Fruit fly (Drosophila melanogaster) whole organism, embryonic: ENCODE results near the gene Alp10.
A peak's percentile ranks its signal among the peaks of the same experiment; 100 is the strongest.

Experiments
- Aef1 ChIP-seq: fragments of 200-800 bp; sonication (Bioruptor generic); IDR thresholded peaks from 3 replicates; pipeline ENCODE4 v1.3.6; 2022; ENCODE audit warnings: missing biosample characterization, missing genetic modification characterization
- Antp ChIP-seq: fragments of 200-800 bp; sonication (Bioruptor generic); optimal IDR thresholded peaks from 3 replicates; lab custom pipeline; 2016; ENCODE audit warnings: missing biosample characterization, missing genetic modification characterization
- BEAF-32 ChIP-seq: fragments of 200-800 bp; sonication (Bioruptor generic); optimal IDR thresholded peaks from 3 replicates; lab custom pipeline; 2017; ENCODE audit warnings: missing biosample characterization, missing genetic modification characterization, mild to moderate bottlenecking, moderate library complexity, missing genetic modification reagents
- CG11456 ChIP-seq: fragments of 200-800 bp; sonication (Bioruptor generic); IDR thresholded peaks from 3 replicates; pipeline ENCODE4 v1.3.6; 2022; ENCODE audit warnings: missing biosample characterization, missing genetic modification characterization
- CG12155 ChIP-seq: fragments of 200-800 bp; sonication (Bioruptor generic); optimal IDR thresholded peaks from 3 replicates; lab custom pipeline; 2016; ENCODE audit warnings: missing biosample characterization, missing genetic modification characterization
- CG14860 ChIP-seq: fragments of 200-800 bp; sonication (Bioruptor generic); IDR thresholded peaks from 3 replicates; pipeline ENCODE4 v1.3.6; 2022; ENCODE audit warnings: missing biosample characterization, missing genetic modification characterization; ENCODE audit not compliant: partially characterized antibody
- CG15269 ChIP-seq: fragments of 200-800 bp; sonication (Bioruptor generic); optimal IDR thresholded peaks from 2 replicates; lab custom pipeline; 2018; ENCODE audit warnings: missing biosample characterization, mild to moderate bottlenecking, missing genetic modification characterization, moderate library complexity
- CG18262 ChIP-seq: fragments of 200-800 bp; optimal IDR thresholded peaks from 3 replicates; lab custom pipeline; 2019; ENCODE audit warnings: missing biosample characterization, mild to moderate bottlenecking, missing genetic modification characterization, moderate library complexity
- CG18599 ChIP-seq: fragments of 200-800 bp; sonication (Bioruptor generic); optimal IDR thresholded peaks from 3 replicates; lab custom pipeline; 2017; ENCODE audit warnings: missing biosample characterization, missing genetic modification characterization, mild to moderate bottlenecking, moderate library complexity, missing genetic modification reagents
- CG2116 ChIP-seq: fragments of 200-800 bp; sonication (Bioruptor generic); optimal IDR thresholded peaks from 3 replicates; lab custom pipeline; 2018; ENCODE audit warnings: missing biosample characterization, mild to moderate bottlenecking, missing genetic modification characterization
- CG2875 ChIP-seq: fragments of 200-800 bp; sonication (Bioruptor generic); optimal IDR thresholded peaks from 2 replicates; lab custom pipeline; 2017; ENCODE audit warnings: missing biosample characterization, mild to moderate bottlenecking, missing genetic modification characterization, missing genetic modification reagents
- CG7271 ChIP-seq: fragments of 200-800 bp; sonication (Bioruptor generic); optimal IDR thresholded peaks from 2 replicates; lab custom pipeline; 2018; ENCODE audit warnings: missing biosample characterization, mild to moderate bottlenecking, missing genetic modification characterization, moderate library complexity
- CG9797 ChIP-seq: fragments of 200-800 bp; sonication (Bioruptor generic); optimal IDR thresholded peaks from 3 replicates; lab custom pipeline; 2018; ENCODE audit warnings: missing biosample characterization, mild to moderate bottlenecking, missing genetic modification characterization
- CTCF ChIP-seq: fragments of 200-800 bp; sonication (Bioruptor generic); optimal IDR thresholded peaks from 2 replicates; lab custom pipeline; 2017; ENCODE audit warnings: missing biosample characterization, mild to moderate bottlenecking, missing genetic modification characterization, moderate library complexity
- CoRest ChIP-seq: fragments of 200-800 bp; sonication (Bioruptor generic); optimal IDR thresholded peaks from 3 replicates; lab custom pipeline; 2018; ENCODE audit warnings: missing biosample characterization, mild to moderate bottlenecking, missing genetic modification characterization, moderate library complexity
- Deaf1 ChIP-seq: fragments of 200-800 bp; optimal IDR thresholded peaks from 3 replicates; lab custom pipeline; 2019; ENCODE audit warnings: missing biosample characterization, mild to moderate bottlenecking, missing genetic modification characterization, moderate library complexity
- Dip3 ChIP-seq: fragments of 200-800 bp; sonication (Bioruptor generic); optimal IDR thresholded peaks from 3 replicates; lab custom pipeline; 2016; ENCODE audit warnings: missing biosample characterization, missing genetic modification characterization
- Drgx ChIP-seq: fragments of 200-800 bp; sonication (Bioruptor generic); IDR thresholded peaks from 2 replicates; pipeline ENCODE4 v1.3.6; 2022; ENCODE audit warnings: missing biosample characterization, missing genetic modification characterization
- E2f1 ChIP-seq: fragments of 200-800 bp; sonication (Bioruptor generic); IDR thresholded peaks from 2 replicates; pipeline ENCODE4 v1.3.6; 2022; ENCODE audit warnings: missing biosample characterization, missing genetic modification characterization
- Ets65A ChIP-seq: fragments of 200-800 bp; sonication (Bioruptor generic); peaks from one replicate; lab custom pipeline; 2016; ENCODE audit warnings: missing biosample characterization, missing genetic modification characterization
- H15 ChIP-seq: fragments of 200-800 bp; sonication (Bioruptor generic); IDR thresholded peaks from 3 replicates; pipeline ENCODE4 v1.3.6; 2022; ENCODE audit warnings: missing biosample characterization, missing genetic modification characterization
- Side ChIP-seq: fragments of 200-800 bp; sonication (Bioruptor generic); optimal IDR thresholded peaks from 2 replicates; lab custom pipeline; 2016; ENCODE audit warnings: missing biosample characterization, missing genetic modification characterization
- Xbp1 ChIP-seq: fragments of 200-800 bp; sonication (Bioruptor generic); optimal IDR thresholded peaks from 3 replicates; lab custom pipeline; 2016; ENCODE audit warnings: missing biosample characterization, mild to moderate bottlenecking, missing genetic modification characterization
- bigmax ChIP-seq: fragments of 200-800 bp; sonication (Bioruptor generic); optimal IDR thresholded peaks from 2 replicates; lab custom pipeline; 2018; ENCODE audit warnings: missing biosample characterization, mild to moderate bottlenecking, missing genetic modification characterization
- chm ChIP-seq: fragments of 200-800 bp; sonication (Bioruptor generic); IDR thresholded peaks from 2 replicates; pipeline ENCODE4 v1.3.6; 2022; ENCODE audit warnings: missing biosample characterization, missing genetic modification characterization
- dati ChIP-seq: fragments of 200-800 bp; sonication (Bioruptor generic); IDR thresholded peaks from 2 replicates; pipeline ENCODE4 v1.3.6; 2022; ENCODE audit warnings: missing biosample characterization, missing genetic modification characterization
- grau ChIP-seq: fragments of 200-800 bp; optimal IDR thresholded peaks from 3 replicates; lab custom pipeline; 2019; ENCODE audit warnings: missing biosample characterization, mild to moderate bottlenecking, missing genetic modification characterization, moderate library complexity
- nerfin-1 ChIP-seq: fragments of 200-800 bp; sonication (Bioruptor generic); optimal IDR thresholded peaks from 3 replicates; lab custom pipeline; 2019; ENCODE audit warnings: missing biosample characterization, mild to moderate bottlenecking, missing genetic modification characterization, moderate library complexity
- nmo ChIP-seq: fragments of 200-800 bp; sonication (Bioruptor generic); optimal IDR thresholded peaks from 2 replicates; lab custom pipeline; 2018; ENCODE audit warnings: missing biosample characterization, mild to moderate bottlenecking, missing genetic modification characterization, moderate library complexity
- otp ChIP-seq: fragments of 200-800 bp; sonication (Bioruptor generic); IDR thresholded peaks from 3 replicates; pipeline ENCODE4, ENCODE4 v1.3.6; 2022; ENCODE audit warnings: missing biosample characterization, missing genetic modification characterization
- p53 ChIP-seq: fragments of 200-800 bp; sonication (Bioruptor generic); optimal IDR thresholded peaks from 2 replicates; lab custom pipeline; 2016; ENCODE audit warnings: missing biosample characterization, missing genetic modification characterization
- pnt ChIP-seq: fragments of 200-800 bp; sonication (Bioruptor generic); optimal IDR thresholded peaks from 3 replicates; lab custom pipeline; 2016; ENCODE audit warnings: missing biosample characterization, missing genetic modification characterization
- pros ChIP-seq: fragments of 200-800 bp; sonication (Bioruptor generic); optimal IDR thresholded peaks from 3 replicates; lab custom pipeline; 2019; ENCODE audit warnings: missing biosample characterization, mild to moderate bottlenecking, missing genetic modification characterization, moderate library complexity
- repo ChIP-seq: fragments of 200-800 bp; sonication (Bioruptor generic); optimal IDR thresholded peaks from 2 replicates; lab custom pipeline; 2016; ENCODE audit warnings: missing biosample characterization, missing genetic modification characterization
- sr ChIP-seq: fragments of 200-800 bp; sonication (Bioruptor generic); IDR thresholded peaks from 3 replicates; pipeline ENCODE4 v1.3.6; 2022; ENCODE audit warnings: missing biosample characterization, missing genetic modification characterization
- tll ChIP-seq, 2 experiments: fragments of 200-800 bp in 1 of 2; fragments of >200 bp in 1 of 2; sonication (Bioruptor generic) in 1 of 2; optimal IDR thresholded peaks; 2 replicates each; lab custom pipeline; 2017 to 2019; ENCODE audit warnings: missing biosample characterization in 2 of 2, missing genetic modification characterization in 2 of 2, mild to moderate bottlenecking in 1 of 2, moderate library complexity in 1 of 2
- trh ChIP-seq: fragments of 200-800 bp; sonication (Bioruptor generic); optimal IDR thresholded peaks from 2 replicates; lab custom pipeline; 2016; ENCODE audit warnings: missing biosample characterization, missing genetic modification characterization
- unpg ChIP-seq: fragments of 200-800 bp; sonication (Bioruptor generic); optimal IDR thresholded peaks from 3 replicates; lab custom pipeline; 2018; ENCODE audit warnings: missing biosample characterization, mild to moderate bottlenecking, missing genetic modification characterization, moderate library complexity
- vvl ChIP-seq: fragments of 200-800 bp; sonication (Bioruptor generic); IDR thresholded peaks from 2 replicates; pipeline ENCODE4 v1.3.6; 2022; ENCODE audit warnings: missing biosample characterization, missing genetic modification characterization
- z ChIP-seq: fragments of 200-800 bp; sonication (Bioruptor generic); IDR thresholded peaks from 3 replicates; pipeline ENCODE4 v1.3.6; 2022; ENCODE audit warnings: missing biosample characterization, missing genetic modification characterization

Gene Alp10

dm6 chr3L:5639474-5639873 is 44.4 kb upstream of the Alp10 start:
- TF ChIP-seq CoRest (tag; lab: Kevin White, UChicago) (no peak), CG14860 (GFP tag; lab: Robert Waterston, UW) (0 out of 3 replicates have a peak, but pooled peaks have one; percentile 10), Ets65A (GFP tag; lab: Kevin White, UChicago) (peak; percentile 52), H15 (0 out of 3 replicates have a peak, but pooled peaks have one; percentile 26)

dm6 chr3L:5638542-5639045 is 43.5 kb upstream of the Alp10 start:
- TF ChIP-seq nerfin-1 (tag; lab: Kevin White, UChicago): no peak

DNA sequence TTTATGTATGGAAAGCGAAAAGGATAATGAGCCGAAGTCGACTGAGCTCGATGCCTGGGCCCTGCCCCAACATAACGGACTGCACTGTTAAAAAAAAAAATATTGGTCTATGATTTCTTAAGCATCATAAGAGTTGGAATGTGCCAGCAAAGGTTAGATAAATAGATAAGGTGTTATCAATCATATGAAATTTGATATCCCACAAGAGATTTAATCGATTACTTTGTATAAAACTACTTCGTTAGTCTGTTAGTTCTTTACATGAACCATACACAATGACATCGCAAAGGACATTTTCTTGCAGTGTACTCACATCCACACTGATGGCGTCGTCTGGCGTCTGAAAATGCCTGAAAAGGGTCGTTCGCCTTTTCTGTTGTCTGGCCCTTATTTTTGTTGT is 42.4 kb upstream of the Alp10 start:
- no peak for TF ChIP-seq CG15269 (tag; lab: Kevin White, UChicago)
- TF ChIP-seq Drgx (GFP tag; lab: Robert Waterston, UW): 0 out of 2 replicates have a peak, but pooled peaks have one; percentile 30
- TF ChIP-seq CG18599 (GFP tag; lab: Kevin White, UChicago): peak; percentile 21
- no peak for TF ChIP-seq CG12155 (GFP tag; lab: Kevin White, UChicago)

dm6 chr3L:5635237-5636025 is 40.4 kb upstream of the Alp10 start:
- TF ChIP-seq Deaf1 (tag; lab: Kevin White, UChicago) (peak; percentile 5), Drgx (GFP tag; lab: Robert Waterston, UW) (peak; percentile 26; the same call in 1 of the 2 replicates), unpg (GFP tag; lab: Kevin White, UChicago) (no peak)

dm6 chr3L:5634188-5634894 is 39.3 kb upstream of the Alp10 start:
- no peak for TF ChIP-seq CTCF (GFP tag; lab: Kevin White, UChicago)
- TF ChIP-seq vvl (GFP tag; lab: Robert Waterston, UW): peak; percentile 17; the same call in 1 of the 2 replicates
- TF ChIP-seq tll (GFP tag; optimal IDR thresholded peaks at IDR 0.05; lab: Kevin White, UChicago): peak in 1 of 2 experiments; percentile 49
- peak; percentile 8; the same call in 1 of the 2 replicates for TF ChIP-seq E2f1 (GFP tag; lab: Robert Waterston, UW)
- no peak for TF ChIP-seq trh (GFP tag; lab: Kevin White, UChicago)
- TF ChIP-seq pnt: no peak
- no peak for TF ChIP-seq dati (GFP tag; lab: Robert Waterston, UW)
- no peak for TF ChIP-seq bigmax (GFP tag; lab: Kevin White, UChicago)
- peak; percentile 19 for TF ChIP-seq CG18262
- no peak for TF ChIP-seq nmo
- TF ChIP-seq BEAF-32 (GFP tag; lab: Kevin White, UChicago): no peak
- TF ChIP-seq z: peak; percentile 40; the same call in 1 of the 3 replicates
- no peak for TF ChIP-seq repo
- TF ChIP-seq Antp (GFP tag; lab: Kevin White, UChicago): no peak
- TF ChIP-seq CG2116: no peak
- no peak for TF ChIP-seq Dip3
- peak; percentile 52 for TF ChIP-seq pros (GFP tag; lab: Kevin White, UChicago)
- no peak for TF ChIP-seq CG9797 (GFP tag; lab: Kevin White, UChicago)
- no peak for TF ChIP-seq CG7271 (tag; lab: Kevin White, UChicago)
- 0 out of 3 replicates have a peak, but pooled peaks have one; percentile 6 for TF ChIP-seq otp
- TF ChIP-seq p53 (GFP tag; lab: Kevin White, UChicago): no peak
- peak; percentile 87 for TF ChIP-seq Ets65A (GFP tag; lab: Kevin White, UChicago)
- TF ChIP-seq sr (GFP tag; lab: Robert Waterston, UW): no peak
- no peak for TF ChIP-seq Side (GFP tag; lab: Kevin White, UChicago)
- no peak for TF ChIP-seq CG11456 (GFP tag; lab: Robert Waterston, UW)
- no peak for TF ChIP-seq chm
- TF ChIP-seq CG2875 (GFP tag; lab: Kevin White, UChicago): no peak
- TF ChIP-seq Xbp1 (GFP tag; lab: Kevin White, UChicago): no peak
- no peak for TF ChIP-seq grau (tag; lab: Kevin White, UChicago)
- TF ChIP-seq Aef1: no peak
